Worm (Caenorhabditis elegans): ENCODE data around the gene sym-4.

ce11 chrX:14125870-14126269 lies 43.5 kb downstream of the sym-4 start, which contains the start of gene F28H6.6:
- no peak for TF ChIP-seq daf-12 (tag; optimal IDR thresholded peaks at IDR 0.05)
- TF ChIP-seq dpl-1 (GFP tag; optimal IDR thresholded peaks at IDR 0.05): no peak
- no peak for TF ChIP-seq nhr-48 (tag; optimal IDR thresholded peaks at IDR 0.05)
- TF ChIP-seq lin-29 (GFP tag; IDR thresholded peaks at IDR 0.05): no peak
- no peak for TF ChIP-seq aly-2 (tag; optimal IDR thresholded peaks at IDR 0.05)
- TF ChIP-seq mep-1 (tag; optimal IDR thresholded peaks at IDR 0.05): no peak

Measured in whole organism, L4 larva.